Fruit fly (Drosophila melanogaster): ENCODE data around the gene beg.

Gene beg

dm6 chr3L:17047811-17048239 is 12.4 kb downstream of the beg start (continued):
- TF ChIP-seq Doc3 (GFP tag; IDR thresholded peaks at IDR 0.05; ENCODE audit: partially characterized antibody) (no peak), ATbp (GFP tag; optimal IDR thresholded peaks at IDR 0.05) (peak; percentile 81), BtbVII (GFP tag; optimal IDR thresholded peaks at IDR 0.05) (no peak), fu2 (GFP tag; optimal IDR thresholded peaks at IDR 0.05) (no peak), B-H1 (GFP tag; IDR thresholded peaks at IDR 0.05) (no peak), CG13624 (GFP tag; optimal IDR thresholded peaks at IDR 0.05) (no peak), CG7556 (GFP tag; optimal IDR thresholded peaks at IDR 0.05) (peak; percentile 13), MESR4 (GFP tag; optimal IDR thresholded peaks at IDR 0.05) (no peak), CG4360 (GFP tag; IDR thresholded peaks at IDR 0.05) (peak; percentile 19; the same call in 1 of the 2 replicates), CG14710 (tag; optimal IDR thresholded peaks at IDR 0.05) (peak; percentile 35), trh (GFP tag; optimal IDR thresholded peaks at IDR 0.05) (no peak), onecut (GFP tag; IDR thresholded peaks at IDR 0.05) (no peak), Mad (GFP tag; optimal IDR thresholded peaks at IDR 0.05) (no peak), Elba2 (GFP tag; optimal IDR thresholded peaks at IDR 0.05) (no peak), Hsf (GFP tag; optimal IDR thresholded peaks at IDR 0.05) (no peak), CG6813 (GFP tag; optimal IDR thresholded peaks at IDR 0.05) (peak; percentile 62), CG12155 (GFP tag; optimal IDR thresholded peaks at IDR 0.05) (no peak), Antp (GFP tag; optimal IDR thresholded peaks at IDR 0.05) (no peak), twi (tag; optimal IDR thresholded peaks at IDR 0.05) (peak; percentile 43), Dip2 (GFP tag; IDR thresholded peaks at IDR 0.05) (no peak), CG18619 (GFP tag; optimal IDR thresholded peaks at IDR 0.05) (peak; percentile 5), CG16863 (GFP tag; optimal IDR thresholded peaks at IDR 0.05) (no peak), zf30C (GFP tag; optimal IDR thresholded peaks at IDR 0.05) (no peak), CG10267 (tag; optimal IDR thresholded peaks at IDR 0.05) (no peak), CG31224 (GFP tag; IDR thresholded peaks at IDR 0.05) (no peak), CG4404 (GFP tag; IDR thresholded peaks at IDR 0.05) (no peak), HmgZ (tag; optimal IDR thresholded peaks at IDR 0.05) (peak; percentile 2), sens-2 (GFP tag; IDR thresholded peaks at IDR 0.05) (no peak), dmrt99B (tag; optimal IDR thresholded peaks at IDR 0.05) (no peak), Usf (GFP tag; optimal IDR thresholded peaks at IDR 0.05) (no peak), Ptx1 (GFP tag; IDR thresholded peaks at IDR 0.05) (no peak), CG10431 (GFP tag; optimal IDR thresholded peaks at IDR 0.05) (peak; percentile 56), CG17802 (tag; optimal IDR thresholded peaks at IDR 0.05) (no peak), stwl (tag; optimal IDR thresholded peaks at IDR 0.05) (no peak), mld (GFP tag; IDR thresholded peaks at IDR 0.05; ENCODE audit: partially characterized antibody) (no peak), nau (GFP tag; optimal IDR thresholded peaks at IDR 0.05) (peak; percentile 64), ranshi (GFP tag; IDR thresholded peaks at IDR 0.05) (0 out of 2 replicates have a peak, but pooled peaks have one; percentile 7), CG13123 (GFP tag; optimal IDR thresholded peaks at IDR 0.05) (no peak), chn (GFP tag; optimal IDR thresholded peaks at IDR 0.05) (no peak), CG8944 (GFP tag; optimal IDR thresholded peaks at IDR 0.05) (no peak), CG15269 (tag; optimal IDR thresholded peaks at IDR 0.05) (no peak), Ravus (GFP tag; IDR thresholded peaks at IDR 0.05) (no peak), bbx (GFP tag; IDR thresholded peaks at IDR 0.05; ENCODE audit: partially characterized antibody) (no peak), ttk (GFP tag; IDR thresholded peaks at IDR 0.05) (no peak), hb (GFP tag; IDR thresholded peaks at IDR 0.05; ENCODE audit: partially characterized antibody) (no peak), CG15073 (GFP tag; optimal IDR thresholded peaks at IDR 0.05) (no peak), CG10462 (GFP tag; optimal IDR thresholded peaks at IDR 0.05) (no peak), HLH3B (GFP tag; IDR thresholded peaks at IDR 0.05) (no peak), CG15601 (tag; optimal IDR thresholded peaks at IDR 0.05) (peak; percentile 74), Sin3A (optimal IDR thresholded peaks at IDR 0.05) (no peak), CG11560 (tag; IDR thresholded peaks at IDR 0.05) (no peak), Six4 (GFP tag; optimal IDR thresholded peaks at IDR 0.05) (no peak)

All from whole organism, embryonic.